Fruit fly (Drosophila melanogaster) whole organism, embryonic: ENCODE measurements around the gene CG14960.

ENCODE experiments used
- Atf6 ChIP-seq: fragments of 200-800 bp; sonication (Bioruptor generic); IDR thresholded peaks from 2 replicates; pipeline ENCODE4 v1.3.6; 2022; ENCODE audit warnings: missing biosample characterization, missing genetic modification characterization
- BtbVII ChIP-seq: fragments of 200-800 bp; sonication (Bioruptor generic); optimal IDR thresholded peaks from 3 replicates; lab custom pipeline; 2017; ENCODE audit warnings: missing biosample characterization, mild to moderate bottlenecking, missing genetic modification characterization
- CG13123 ChIP-seq: fragments of 200-800 bp; sonication (Bioruptor generic); optimal IDR thresholded peaks from 2 replicates; lab custom pipeline; 2016; ENCODE audit warnings: missing biosample characterization, missing genetic modification characterization
- CG13424 ChIP-seq: fragments of 200-800 bp; sonication (Bioruptor generic); optimal IDR thresholded peaks from 2 replicates; lab custom pipeline; 2019; ENCODE audit warnings: missing biosample characterization, mild to moderate bottlenecking, missing genetic modification characterization, moderate library complexity
- CG14050 ChIP-seq: fragments of 200-800 bp; sonication (Bioruptor generic); IDR thresholded peaks from 3 replicates; pipeline ENCODE4 v1.3.6; 2022; ENCODE audit warnings: missing biosample characterization, missing genetic modification characterization
- CG14667 ChIP-seq: fragments of 200-800 bp; sonication (Bioruptor generic); IDR thresholded peaks from 2 replicates; pipeline ENCODE4 v1.3.6; 2022; ENCODE audit warnings: missing biosample characterization, missing genetic modification characterization
- CG15269 ChIP-seq: fragments of 200-800 bp; sonication (Bioruptor generic); optimal IDR thresholded peaks from 2 replicates; lab custom pipeline; 2018; ENCODE audit warnings: missing biosample characterization, mild to moderate bottlenecking, missing genetic modification characterization, moderate library complexity
- CG16779 ChIP-seq: fragments of 200-800 bp; sonication (Bioruptor generic); IDR thresholded peaks from 2 replicates; pipeline ENCODE4 v1.3.6; 2022; ENCODE audit warnings: missing biosample characterization, missing genetic modification characterization
- CG18262 ChIP-seq: fragments of 200-800 bp; optimal IDR thresholded peaks from 3 replicates; lab custom pipeline; 2019; ENCODE audit warnings: missing biosample characterization, mild to moderate bottlenecking, missing genetic modification characterization, moderate library complexity
- CG2875 ChIP-seq: fragments of 200-800 bp; sonication (Bioruptor generic); optimal IDR thresholded peaks from 2 replicates; lab custom pipeline; 2017; ENCODE audit warnings: missing biosample characterization, mild to moderate bottlenecking, missing genetic modification characterization, missing genetic modification reagents
- CG33213 ChIP-seq: fragments of 200-800 bp; sonication (Bioruptor generic); optimal IDR thresholded peaks from 3 replicates; lab custom pipeline; 2016; ENCODE audit warnings: missing biosample characterization, missing genetic modification characterization
- CG3847 ChIP-seq: fragments of 200-800 bp; sonication (Bioruptor generic); IDR thresholded peaks from 2 replicates; pipeline ENCODE4 v1.3.6; 2022; ENCODE audit warnings: missing biosample characterization, missing genetic modification characterization
- CG4282 ChIP-seq: fragments of 200-800 bp; sonication (Bioruptor generic); optimal IDR thresholded peaks from 2 replicates; lab custom pipeline; 2016; ENCODE audit warnings: missing biosample characterization, missing genetic modification characterization
- CG6791 ChIP-seq: fragments of 200-800 bp; sonication (Bioruptor generic); IDR thresholded peaks from 3 replicates; pipeline ENCODE4 v1.3.6; 2022; ENCODE audit warnings: missing biosample characterization, missing genetic modification characterization; ENCODE audit not compliant: partially characterized antibody
- CG6854 ChIP-seq: fragments of 200-800 bp; sonication (Bioruptor generic); optimal IDR thresholded peaks from 3 replicates; lab custom pipeline; 2017; ENCODE audit warnings: missing biosample characterization, mild to moderate bottlenecking, missing genetic modification characterization
- CG7357 ChIP-seq: fragments of 200-800 bp; sonication (Bioruptor generic); IDR thresholded peaks from 3 replicates; pipeline ENCODE4 v1.3.6; 2022; ENCODE audit warnings: missing biosample characterization, missing genetic modification characterization
- CG7372 ChIP-seq: fragments of 200-800 bp; sonication (Bioruptor generic); IDR thresholded peaks from 2 replicates; pipeline ENCODE4 v1.3.6; 2022; ENCODE audit warnings: missing biosample characterization, missing genetic modification characterization
- Chrac-16 ChIP-seq: fragments of 200-800 bp; sonication (Bioruptor generic); optimal IDR thresholded peaks from 3 replicates; lab custom pipeline; 2016; ENCODE audit warnings: missing biosample characterization, missing genetic modification characterization
- Dip2 ChIP-seq: fragments of 200-800 bp; sonication (Bioruptor generic); IDR thresholded peaks from 2 replicates; pipeline ENCODE4 v1.3.6; 2022; ENCODE audit warnings: missing biosample characterization, missing genetic modification characterization
- Doc2 ChIP-seq: fragments of 200-800 bp; sonication (Bioruptor generic); IDR thresholded peaks from 2 replicates; pipeline ENCODE4 v1.3.6; 2022; ENCODE audit warnings: missing biosample characterization, missing genetic modification characterization
- E2f1 ChIP-seq: fragments of 200-800 bp; sonication (Bioruptor generic); IDR thresholded peaks from 2 replicates; pipeline ENCODE4 v1.3.6; 2022; ENCODE audit warnings: missing biosample characterization, missing genetic modification characterization
- H2.0 ChIP-seq: fragments of 200-800 bp; sonication (Bioruptor generic); IDR thresholded peaks from 2 replicates; pipeline ENCODE4 v1.3.6; 2022; ENCODE audit warnings: missing biosample characterization, missing genetic modification characterization
- Hr3 ChIP-seq: fragments of 200-800 bp; sonication (Bioruptor generic); optimal IDR thresholded peaks from 3 replicates; lab custom pipeline; 2016; ENCODE audit warnings: missing biosample characterization, missing genetic modification characterization
- Hr39 ChIP-seq: fragments of >200 bp; optimal IDR thresholded peaks from 2 replicates; lab custom pipeline; 2017
- MBD-R2 ChIP-seq: fragments of 200-800 bp; sonication (Bioruptor generic); IDR thresholded peaks from 2 replicates; pipeline ENCODE4 v1.3.6; 2022; ENCODE audit warnings: missing biosample characterization, missing genetic modification characterization
- Oli ChIP-seq: fragments of 200-800 bp; sonication (Bioruptor generic); optimal IDR thresholded peaks from 2 replicates; lab custom pipeline; 2018; ENCODE audit warnings: missing biosample characterization, mild to moderate bottlenecking, missing genetic modification characterization, moderate library complexity
- Taf1 ChIP-seq: fragments of 200-800 bp; sonication (Bioruptor generic); IDR thresholded peaks from 2 replicates; pipeline ENCODE4 v1.3.6; 2022; ENCODE audit warnings: missing biosample characterization, missing genetic modification characterization
- ase ChIP-seq: fragments of 200-800 bp; sonication (Bioruptor generic); IDR thresholded peaks from 3 replicates; pipeline ENCODE4 v1.3.6; 2022; ENCODE audit warnings: missing biosample characterization, missing genetic modification characterization
- crp ChIP-seq, 2 experiments: fragments of 200-800 bp; sonication (Bioruptor generic); optimal IDR thresholded peaks; 2 replicates in 1 of 2; 3 replicates in 1 of 2; lab custom pipeline; 2017; ENCODE audit warnings: missing biosample characterization in 2 of 2, missing genetic modification characterization in 2 of 2, mild to moderate bottlenecking in 1 of 2, moderate library complexity in 1 of 2
- dmrt11E ChIP-seq: fragments of 200-800 bp; sonication (Bioruptor generic); optimal IDR thresholded peaks from 3 replicates; lab custom pipeline; 2018; ENCODE audit warnings: missing biosample characterization, mild to moderate bottlenecking, missing genetic modification characterization, moderate library complexity
- ems ChIP-seq: fragments of 200-800 bp; sonication (Bioruptor generic); optimal IDR thresholded peaks from 3 replicates; lab custom pipeline; 2016; ENCODE audit warnings: missing biosample characterization, missing genetic modification characterization
- gce ChIP-seq: fragments of 200-800 bp; sonication (Bioruptor generic); IDR thresholded peaks from 3 replicates; pipeline ENCODE4 v1.3.6; 2022; ENCODE audit warnings: missing biosample characterization, missing genetic modification characterization
- h ChIP-seq: fragments of >200 bp; optimal IDR thresholded peaks from 2 replicates; lab custom pipeline; 2017
- hth ChIP-seq: fragments of >200 bp; optimal IDR thresholded peaks from 2 replicates; lab custom pipeline; 2017; ENCODE audit warnings: inconsistent platforms
- knrl ChIP-seq: fragments of 200-800 bp; sonication (Bioruptor generic); IDR thresholded peaks from 3 replicates; pipeline ENCODE4 v1.3.6; 2022; ENCODE audit warnings: missing biosample characterization, missing genetic modification characterization; ENCODE audit not compliant: partially characterized antibody
- nau ChIP-seq: fragments of 200-800 bp; sonication (Bioruptor generic); optimal IDR thresholded peaks from 3 replicates; lab custom pipeline; 2017; ENCODE audit warnings: missing biosample characterization, mild to moderate bottlenecking, missing genetic modification characterization, missing genetic modification reagents
- otp ChIP-seq: fragments of 200-800 bp; sonication (Bioruptor generic); IDR thresholded peaks from 3 replicates; pipeline ENCODE4, ENCODE4 v1.3.6; 2022; ENCODE audit warnings: missing biosample characterization, missing genetic modification characterization
- psq ChIP-seq: fragments of 200-800 bp; sonication (Bioruptor generic); optimal IDR thresholded peaks from 2 replicates; lab custom pipeline; 2017; ENCODE audit warnings: missing biosample characterization, missing genetic modification characterization
- schlank ChIP-seq: fragments of 200-800 bp; sonication (Bioruptor generic); optimal IDR thresholded peaks from 2 replicates; lab custom pipeline; 2018; ENCODE audit warnings: missing biosample characterization, mild to moderate bottlenecking, missing genetic modification characterization
- scrt ChIP-seq: fragments of 200-800 bp; sonication (Bioruptor generic); optimal IDR thresholded peaks from 2 replicates; lab custom pipeline; 2018; ENCODE audit warnings: missing biosample characterization, mild to moderate bottlenecking, missing genetic modification characterization, moderate library complexity
- sens-2 ChIP-seq: fragments of 200-800 bp; sonication (Bioruptor generic); IDR thresholded peaks from 2 replicates; pipeline ENCODE4 v1.3.6; 2022; ENCODE audit warnings: missing biosample characterization, missing genetic modification characterization
- seq ChIP-seq: fragments of 200-800 bp; sonication (Bioruptor generic); IDR thresholded peaks from 2 replicates; pipeline ENCODE4 v1.3.6; 2022; ENCODE audit warnings: missing biosample characterization, missing genetic modification characterization
- slou ChIP-seq: fragments of 200-800 bp; sonication (Bioruptor generic); optimal IDR thresholded peaks from 3 replicates; lab custom pipeline; 2016; ENCODE audit warnings: missing biosample characterization, missing genetic modification characterization
- tgo ChIP-seq: fragments of 200-800 bp; sonication (Bioruptor generic); IDR thresholded peaks from 3 replicates; pipeline ENCODE4 v1.3.6; 2022; ENCODE audit warnings: missing biosample characterization, missing genetic modification characterization
- tio ChIP-seq: fragments of 200-800 bp; sonication (Bioruptor generic); optimal IDR thresholded peaks from 2 replicates; lab custom pipeline; 2017; ENCODE audit warnings: missing biosample characterization, missing genetic modification characterization, inconsistent platforms
- trh ChIP-seq: fragments of 200-800 bp; sonication (Bioruptor generic); optimal IDR thresholded peaks from 2 replicates; lab custom pipeline; 2016; ENCODE audit warnings: missing biosample characterization, missing genetic modification characterization
- twi ChIP-seq: fragments of 200-800 bp; optimal IDR thresholded peaks from 2 replicates; lab custom pipeline; 2019; ENCODE audit warnings: missing biosample characterization, mild to moderate bottlenecking, missing genetic modification characterization, moderate library complexity
- tx ChIP-seq: fragments of 200-800 bp; sonication (Bioruptor generic); optimal IDR thresholded peaks from 2 replicates; lab custom pipeline; 2016; ENCODE audit warnings: missing biosample characterization, missing genetic modification characterization
- unc-4 ChIP-seq: fragments of 200-800 bp; sonication (Bioruptor generic); IDR thresholded peaks from 2 replicates; pipeline ENCODE4 v1.3.6; 2022; ENCODE audit warnings: missing biosample characterization, missing genetic modification characterization; ENCODE audit not compliant: partially characterized antibody
- unpg ChIP-seq: fragments of 200-800 bp; sonication (Bioruptor generic); optimal IDR thresholded peaks from 3 replicates; lab custom pipeline; 2018; ENCODE audit warnings: missing biosample characterization, mild to moderate bottlenecking, missing genetic modification characterization, moderate library complexity
- wor ChIP-seq: fragments of 200-800 bp; sonication (Bioruptor generic); IDR thresholded peaks from 2 replicates; pipeline ENCODE4 v1.3.6; 2022; ENCODE audit warnings: missing biosample characterization, missing genetic modification characterization

The CG14960 gene

dm6 chr3L:3222643-3223389 is 48.0 kb upstream of the CG14960 start, which contains the start of the genes RpL28 and eIF1 (continued):
- TF ChIP-seq unpg (GFP tag; lab: Kevin White, UChicago), result peak; percentile 78
- TF ChIP-seq Dip2 (GFP tag; lab: Robert Waterston, UW), result no peak
- peak; percentile 79 for TF ChIP-seq tgo (GFP tag; lab: Robert Waterston, UW)
- peak; percentile 61; the same call in 1 of the 2 replicates for TF ChIP-seq seq
- TF ChIP-seq unc-4 (GFP tag; lab: Robert Waterston, UW), result peak; percentile 81; the same call in 1 of the 2 replicates
- TF ChIP-seq Taf1 (GFP tag; lab: Robert Waterston, UW), result peak; percentile 45; the same call in 1 of the 2 replicates
- TF ChIP-seq CG13424 (tag; lab: Kevin White, UChicago), result peak; percentile 76
- peak in 1 of 2 experiments; percentile 64 for TF ChIP-seq crp (GFP tag; optimal IDR thresholded peaks at IDR 0.05; lab: Kevin White, UChicago)
- peak; percentile 77 for TF ChIP-seq CG6854 (GFP tag; lab: Kevin White, UChicago)
- TF ChIP-seq CG7357, result peak; percentile 64
- TF ChIP-seq CG2875, result peak; percentile 88
- peak; percentile 94 for TF ChIP-seq trh (GFP tag; lab: Kevin White, UChicago)
- peak; percentile 89 for TF ChIP-seq CG3847 (GFP tag; lab: Robert Waterston, UW)
- TF ChIP-seq sens-2, result peak; percentile 87
- TF ChIP-seq Oli, result peak; percentile 13
- TF ChIP-seq CG14667 (GFP tag; lab: Robert Waterston, UW), result peak; percentile 48
- TF ChIP-seq BtbVII (GFP tag; lab: Kevin White, UChicago), result peak; percentile 89
- TF ChIP-seq ase, result peak; percentile 87
- TF ChIP-seq CG4282 (GFP tag; lab: Kevin White, UChicago), result peak; percentile 64
- TF ChIP-seq schlank (tag; lab: Kevin White, UChicago), result peak; percentile 94
- peak; percentile 71 for TF ChIP-seq CG7372 (GFP tag; lab: Robert Waterston, UW)
- peak; percentile 85 for TF ChIP-seq CG14050 (GFP tag; lab: Robert Waterston, UW)
- peak; percentile 70 for TF ChIP-seq E2f1 (GFP tag; lab: Robert Waterston, UW)
- TF ChIP-seq Hr3 (GFP tag; lab: Kevin White, UChicago), result peak; percentile 82
- peak; percentile 84 for TF ChIP-seq CG16779 (GFP tag; lab: Robert Waterston, UW)
- TF ChIP-seq CG33213 (GFP tag; lab: Kevin White, UChicago), result peak; percentile 93
- TF ChIP-seq twi (tag; lab: Kevin White, UChicago), result peak; percentile 73
- TF ChIP-seq H2.0 (GFP tag; lab: Robert Waterston, UW), result peak; percentile 77
- TF ChIP-seq wor (GFP tag; lab: Robert Waterston, UW), result peak; percentile 63
- TF ChIP-seq CG15269 (tag; lab: Kevin White, UChicago), result peak; percentile 56
- TF ChIP-seq CG6791 (GFP tag; lab: Robert Waterston, UW), result peak; percentile 70; the same call in 2 of the 3 replicates
- TF ChIP-seq MBD-R2 (GFP tag; lab: Robert Waterston, UW), result peak; percentile 43; the same call in 1 of the 2 replicates
- no peak for TF ChIP-seq Hr39 (lab: Kevin White, UChicago)
- TF ChIP-seq CG18262 (tag; lab: Kevin White, UChicago), result peak; percentile 83
- peak; percentile 100 for TF ChIP-seq CG13123 (GFP tag; lab: Kevin White, UChicago)
- TF ChIP-seq gce (GFP tag; lab: Robert Waterston, UW), result peak; percentile 86
- peak; percentile 70 for TF ChIP-seq psq (GFP tag; lab: Kevin White, UChicago)
- TF ChIP-seq nau, result peak; percentile 89
- TF ChIP-seq h (lab: Kevin White, UChicago), result no peak
- TF ChIP-seq hth (lab: Kevin White, UChicago), result no peak
- no peak for TF ChIP-seq Doc2 (GFP tag; lab: Robert Waterston, UW)
- TF ChIP-seq slou (GFP tag; lab: Kevin White, UChicago), result peak; percentile 91
- peak; percentile 87 for TF ChIP-seq dmrt11E (tag; lab: Kevin White, UChicago)
- peak; percentile 86 for TF ChIP-seq scrt (GFP tag; lab: Kevin White, UChicago)
- TF ChIP-seq tio (GFP tag; lab: Kevin White, UChicago), result no peak
- peak; percentile 69 for TF ChIP-seq tx (GFP tag; lab: Kevin White, UChicago)
- TF ChIP-seq otp (GFP tag; lab: Robert Waterston, UW), result peak; percentile 94
- TF ChIP-seq ems (GFP tag; lab: Kevin White, UChicago), result peak; percentile 85
- TF ChIP-seq knrl (GFP tag; lab: Robert Waterston, UW), result peak; percentile 82
- peak; percentile 76 for TF ChIP-seq Atf6 (GFP tag; lab: Robert Waterston, UW)
- peak; percentile 80 for TF ChIP-seq Chrac-16
